Fruit fly (Drosophila melanogaster) ovary, adult (tissue): ENCODE results near the gene GILT1.

ENCODE experiments used
- CG17801 ChIP-seq: fragments of 200-800 bp; optimal IDR thresholded peaks from 2 replicates; lab custom pipeline; 2019; ENCODE audit warnings: missing biosample characterization, mild to moderate bottlenecking, missing genetic modification characterization, moderate library complexity; ENCODE audit not compliant: partially characterized antibody

GILT1 gene

dm6 chr3R:13401722-13402296, at the start of gene GILT1:
GILT1 (minus strand) TSS chr3R:13401862.
- peak; percentile 27 for TF ChIP-seq CG17801 (GFP tag; lab: Kevin White, UChicago)

- TF ChIP-seq CG17801 (GFP tag; lab: Kevin White, UChicago) = no peak
Observed at dm6 chr3R:13450338-13450737, 48.7 kb upstream of the GILT1 start, which contains the start of gene side-IV. side-IV (plus strand) TSS chr3R:13450590.

- TF ChIP-seq CG17801 (GFP tag; lab: Kevin White, UChicago) = no peak
Observed at dm6 chr3R:13448354-13448753, 46.7 kb upstream of the GILT1 start.

- no peak for TF ChIP-seq CG17801 (GFP tag; lab: Kevin White, UChicago)
Observed at dm6 chr3R:13446489-13446888, 44.8 kb upstream of the GILT1 start.

dm6 chr3R:13446048-13446447, 44.4 kb upstream of the GILT1 start:
- TF ChIP-seq CG17801 (GFP tag; lab: Kevin White, UChicago) = no peak

dm6 chr3R:13441703-13442102, 40.0 kb upstream of the GILT1 start:
- no peak for TF ChIP-seq CG17801 (GFP tag; lab: Kevin White, UChicago)

dm6 chr3R:13435836-13436235, 34.2 kb upstream of the GILT1 start:
- no peak for TF ChIP-seq CG17801 (GFP tag; lab: Kevin White, UChicago)

dm6 chr3R:13434325-13435168, 32.9 kb upstream of the GILT1 start, which contains the start of gene yrt:
yrt (minus strand) TSS chr3R:13434984.
- no peak for TF ChIP-seq CG17801 (GFP tag; lab: Kevin White, UChicago)

dm6 chr3R:13433623-13434022, 32.0 kb upstream of the GILT1 start:
- TF ChIP-seq CG17801 (GFP tag; lab: Kevin White, UChicago) = peak; percentile 95

- no peak for TF ChIP-seq CG17801 (GFP tag; lab: Kevin White, UChicago)
Observed at dm6 chr3R:13428341-13429040, 26.8 kb upstream of the GILT1 start.

- TF ChIP-seq CG17801 (GFP tag; lab: Kevin White, UChicago) = no peak
Observed at dm6 chr3R:13425470-13426033, 23.9 kb upstream of the GILT1 start, which contains the start of gene Act87E. Act87E (plus strand) TSS chr3R:13425983.

dm6 chr3R:13422178-13422577, 20.5 kb upstream of the GILT1 start:
- no peak for TF ChIP-seq CG17801 (GFP tag; lab: Kevin White, UChicago)

- TF ChIP-seq CG17801 (GFP tag; lab: Kevin White, UChicago) = no peak
Observed at dm6 chr3R:13419979-13420378, 18.3 kb upstream of the GILT1 start, which contains the start of gene Ir87a. Ir87a (plus strand) TSS chr3R:13420279.

dm6 chr3R:13417067-13417595, 15.5 kb upstream of the GILT1 start:
- TF ChIP-seq CG17801 (GFP tag; lab: Kevin White, UChicago) = no peak

- TF ChIP-seq CG17801 (GFP tag; lab: Kevin White, UChicago) = no peak
Observed at dm6 chr3R:13415186-13415585, 13.5 kb upstream of the GILT1 start, which contains the start of gene yellow-e. yellow-e (minus strand) TSS chr3R:13415286.
